Worm (Caenorhabditis elegans): ENCODE measurements around the gene F55B11.7.

Gene F55B11.7

ce11 chrIV:14445191-14445795 is 23.5 kb upstream of the F55B11.7 start:
- TF ChIP-seq hsf-1 (GFP tag; IDR thresholded peaks at IDR 0.05) (no peak), Y56A3A.18 (GFP tag; IDR thresholded peaks at IDR 0.05) (no peak), ceh-79 (tag; optimal IDR thresholded peaks at IDR 0.05) (no peak), lsl-1 (GFP tag; optimal IDR thresholded peaks at IDR 0.05) (no peak), mcd-1 (GFP tag; IDR thresholded peaks at IDR 0.05) (no peak), lin-40 (tag; optimal IDR thresholded peaks at IDR 0.05) (peak; percentile 38), snpc-4 (GFP tag; optimal IDR thresholded peaks at IDR 0.05) (no peak), snpc-4 (tag; optimal IDR thresholded peaks at IDR 0.05) (peak; percentile 72 to 92 (median 84)), lin-54 (GFP tag; optimal IDR thresholded peaks at IDR 0.05) (no peak), ztf-26 (tag; optimal IDR thresholded peaks at IDR 0.05) (peak; percentile 13), hmg-1.2 (GFP tag; IDR thresholded peaks at IDR 0.05) (peak; percentile 96), attf-5 (GFP tag; optimal IDR thresholded peaks at IDR 0.05) (peak; percentile 33), nhr-80 (tag; optimal IDR thresholded peaks at IDR 0.05) (peak; percentile 44), him-1 (tag; optimal IDR thresholded peaks at IDR 0.05) (no peak)

DNA sequence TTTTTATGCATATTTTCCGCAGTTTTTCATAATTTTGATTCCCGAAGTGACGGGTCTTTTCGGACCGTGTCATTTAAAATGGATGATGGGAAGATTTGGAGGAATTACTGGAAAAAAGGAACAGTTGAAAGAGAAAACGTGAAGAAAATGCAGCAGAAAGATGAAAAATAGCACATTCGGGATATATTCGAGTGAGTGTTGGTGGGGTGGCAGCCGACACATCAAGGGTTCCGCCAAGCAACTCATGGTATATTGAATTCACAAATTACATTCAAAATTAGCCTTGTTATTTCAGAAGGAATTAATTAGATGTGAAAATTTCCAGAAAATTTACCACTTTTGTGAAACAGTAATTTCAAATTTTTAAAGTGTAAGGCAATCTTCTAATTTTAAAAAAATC is 22.2 kb upstream of the F55B11.7 start, which contains the start of gene tra-3:
Gene tra-3, minus strand, starts transcription at position 107 of the 400 bp plus-strand sequence.
- TF ChIP-seq attf-6 (GFP tag; IDR thresholded peaks at IDR 0.05) (peak; percentile 57; the same call in 1 of the 2 replicates), lsy-27 (tag; optimal IDR thresholded peaks at IDR 0.05; ENCODE audit: borderline replicate concordance, insufficient read depth) (no peak), lir-1 (GFP tag; conservative IDR thresholded peaks at IDR 0.05) (no peak), mes-4 (tag; optimal IDR thresholded peaks at IDR 0.05) (no peak), die-1 (tag; optimal IDR thresholded peaks at IDR 0.05) (no peak), snpc-1.3 (tag; optimal IDR thresholded peaks at IDR 0.05; ENCODE audit: insufficient read depth) (no peak), cebp-2 (GFP tag; IDR thresholded peaks at IDR 0.05) (no peak), snpc-4 (GFP tag; optimal IDR thresholded peaks at IDR 0.05) (no peak), snpc-4 (tag; optimal IDR thresholded peaks at IDR 0.05) (peak in 3 of 4 experiments; percentile 67 to 90 (median 74)), gei-17 (GFP tag; optimal IDR thresholded peaks at IDR 0.05) (no peak)

- TF ChIP-seq sea-2 (GFP tag; IDR thresholded peaks at IDR 0.05) (no peak), D2030.7 (GFP tag; IDR thresholded peaks at IDR 0.05) (no peak), ztf-6 (GFP tag; IDR thresholded peaks at IDR 0.05) (no peak), F22D6.2 (tag; optimal IDR thresholded peaks at IDR 0.05) (no peak), hrde-1 (tag; optimal IDR thresholded peaks at IDR 0.05; ENCODE audit: borderline replicate concordance) (no peak), atf-7 (tag; optimal IDR thresholded peaks at IDR 0.05) (no peak), lsy-27 (tag; optimal IDR thresholded peaks at IDR 0.05; ENCODE audit: borderline replicate concordance, insufficient read depth) (no peak), attf-6 (GFP tag; IDR thresholded peaks at IDR 0.05) (peak; percentile 67), B0336.3 (GFP tag; IDR thresholded peaks at IDR 0.05) (no peak), mcd-1 (GFP tag; IDR thresholded peaks at IDR 0.05) (no peak), snpc-4 (GFP tag; optimal IDR thresholded peaks at IDR 0.05) (no peak), snpc-4 (tag; optimal IDR thresholded peaks at IDR 0.05) (peak in 1 of 4 experiments; percentile 39)
Observed at ce11 chrIV:14437391-14437790, 15.6 kb upstream of the F55B11.7 start.

ce11 chrIV:14435902-14436301 is 14.1 kb upstream of the F55B11.7 start:
- TF ChIP-seq ceh-27 (GFP tag; optimal IDR thresholded peaks at IDR 0.05): no peak
- TF ChIP-seq F57C9.4 (tag; optimal IDR thresholded peaks at IDR 0.05): no peak
- TF ChIP-seq attf-5 (GFP tag; optimal IDR thresholded peaks at IDR 0.05): no peak
- no peak for TF ChIP-seq gei-17 (GFP tag; optimal IDR thresholded peaks at IDR 0.05)
- no peak for TF ChIP-seq snpc-1.3 (tag; optimal IDR thresholded peaks at IDR 0.05; ENCODE audit: insufficient read depth)
- no peak for TF ChIP-seq zim-3 (tag; optimal IDR thresholded peaks at IDR 0.05)
- TF ChIP-seq sdz-38 (tag; optimal IDR thresholded peaks at IDR 0.05): no peak
- TF ChIP-seq aptf-3 (GFP tag; IDR thresholded peaks at IDR 0.05): no peak
- TF ChIP-seq atf-7 (tag; optimal IDR thresholded peaks at IDR 0.05): no peak
- TF ChIP-seq F39B2.1 (GFP tag; IDR thresholded peaks at IDR 0.05): no peak
- no peak for TF ChIP-seq cebp-2 (GFP tag; IDR thresholded peaks at IDR 0.05)
- TF ChIP-seq nhr-27 (tag; optimal IDR thresholded peaks at IDR 0.05): no peak
- no peak for TF ChIP-seq Y53F4B.3 (GFP tag; IDR thresholded peaks at IDR 0.05)
- no peak for TF ChIP-seq egl-44 (GFP tag; IDR thresholded peaks at IDR 0.05)
- no peak for TF ChIP-seq bed-2 (GFP tag; IDR thresholded peaks at IDR 0.05)
